Fruit fly (Drosophila melanogaster) whole organism, prepupa: Measurements from ENCODE around the gene Afti.

Experiments
- CG10631 ChIP-seq: fragments of 200-800 bp; sonication (Bioruptor generic); optimal IDR thresholded peaks from 2 replicates; lab custom pipeline; 2016; ENCODE audit warnings: missing biosample characterization, missing genetic modification characterization
- CG15336 ChIP-seq: fragments of 200-800 bp; sonication (Bioruptor generic); IDR thresholded peaks from 2 replicates; pipeline ENCODE4 v1.3.6; 2022; ENCODE audit warnings: missing biosample characterization, missing genetic modification characterization
- CG31627 ChIP-seq: fragments of 200-800 bp; sonication (Bioruptor generic); optimal IDR thresholded peaks from 3 replicates; lab custom pipeline; 2016; ENCODE audit warnings: missing biosample characterization, missing genetic modification characterization
- CG6792 ChIP-seq: fragments of 200-800 bp; sonication (Bioruptor generic); optimal IDR thresholded peaks from 3 replicates; lab custom pipeline; 2016; ENCODE audit warnings: missing biosample characterization, missing genetic modification characterization
- CG8119 ChIP-seq: fragments of 200-800 bp; sonication (Bioruptor generic); IDR thresholded peaks from 3 replicates; pipeline ENCODE4 v1.3.6; 2022; ENCODE audit warnings: missing biosample characterization, missing genetic modification characterization
- CG9139 ChIP-seq: fragments of 200-800 bp; sonication (Bioruptor generic); optimal IDR thresholded peaks from 3 replicates; lab custom pipeline; 2017; ENCODE audit warnings: missing biosample characterization, mild to moderate bottlenecking, missing genetic modification characterization
- Sox102F ChIP-seq: fragments of 200-800 bp; sonication (Bioruptor generic); optimal IDR thresholded peaks from 2 replicates; lab custom pipeline; 2016; ENCODE audit warnings: missing biosample characterization, mild to moderate bottlenecking, missing genetic modification characterization
- fd59A ChIP-seq: fragments of 200-800 bp; sonication (Bioruptor generic); optimal IDR thresholded peaks from 2 replicates; lab custom pipeline; 2017; ENCODE audit warnings: missing biosample characterization, mild to moderate bottlenecking, missing genetic modification characterization, missing genetic modification reagents
- fkh ChIP-seq: fragments of 200-800 bp; sonication (Bioruptor generic); optimal IDR thresholded peaks from 3 replicates; lab custom pipeline; 2017; ENCODE audit warnings: missing biosample characterization, mild to moderate bottlenecking, missing genetic modification characterization, moderate library complexity
- lz ChIP-seq: fragments of 200-800 bp; sonication (Bioruptor generic); optimal IDR thresholded peaks from 3 replicates; lab custom pipeline; 2016; ENCODE audit warnings: missing biosample characterization, missing genetic modification characterization
- svp ChIP-seq: fragments of 200-800 bp; sonication (Bioruptor generic); peaks from one replicate; lab custom pipeline; 2016; ENCODE audit warnings: missing biosample characterization, missing genetic modification characterization

- peak; percentile 71 for TF ChIP-seq CG10631 (GFP tag; lab: Kevin White, UChicago)
- TF ChIP-seq fkh (GFP tag; lab: Kevin White, UChicago), result peak; percentile 75
- TF ChIP-seq CG8119 (GFP tag; lab: Robert Waterston, UW), result peak; percentile 81
- peak; percentile 85 for TF ChIP-seq lz
- TF ChIP-seq CG15336 (GFP tag; lab: Robert Waterston, UW), result peak; percentile 82
- no peak for TF ChIP-seq CG9139 (GFP tag; lab: Kevin White, UChicago)
- TF ChIP-seq CG6792, result peak; percentile 80
- TF ChIP-seq Sox102F (GFP tag; lab: Kevin White, UChicago), result peak; percentile 87
- TF ChIP-seq fd59A, result peak; percentile 15
- no peak for TF ChIP-seq svp (GFP tag; lab: Kevin White, UChicago)
- TF ChIP-seq CG31627 (GFP tag; lab: Kevin White, UChicago), result peak; percentile 77
Observed at dm6 chr3R:14327472-14328104, 1.1 kb upstream of the Afti start, which contains the start of gene spn-B.
